Fruit fly (Drosophila melanogaster): ENCODE measurements around the gene CG12795.

CG12795 gene

DNA sequence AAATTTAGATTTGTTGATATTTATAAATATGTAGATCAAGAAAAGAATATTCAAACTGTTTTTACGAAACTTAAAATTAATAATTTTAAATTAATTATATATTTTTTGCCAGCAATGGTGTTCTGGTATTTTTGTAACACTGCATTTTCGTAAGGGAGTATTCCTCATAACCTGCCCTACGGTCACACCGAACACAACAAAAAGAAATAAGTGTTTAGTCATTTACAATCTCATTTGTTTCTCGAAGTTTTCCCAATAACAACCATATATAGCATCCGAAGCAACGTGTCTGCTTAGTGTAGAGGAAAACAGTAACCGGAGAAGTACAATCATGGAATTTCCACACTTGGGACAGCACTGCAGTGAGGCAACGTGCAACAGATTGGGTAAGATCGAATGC is at the start of gene CG12795:
Gene CG12795 (plus strand): TSS at position 181 of the 400 bp plus-strand sequence.
- TF ChIP-seq CTCF (optimal IDR thresholded peaks at IDR 0.05) (no peak), CG8478 (optimal IDR thresholded peaks at IDR 0.05) (no peak)

DNA sequence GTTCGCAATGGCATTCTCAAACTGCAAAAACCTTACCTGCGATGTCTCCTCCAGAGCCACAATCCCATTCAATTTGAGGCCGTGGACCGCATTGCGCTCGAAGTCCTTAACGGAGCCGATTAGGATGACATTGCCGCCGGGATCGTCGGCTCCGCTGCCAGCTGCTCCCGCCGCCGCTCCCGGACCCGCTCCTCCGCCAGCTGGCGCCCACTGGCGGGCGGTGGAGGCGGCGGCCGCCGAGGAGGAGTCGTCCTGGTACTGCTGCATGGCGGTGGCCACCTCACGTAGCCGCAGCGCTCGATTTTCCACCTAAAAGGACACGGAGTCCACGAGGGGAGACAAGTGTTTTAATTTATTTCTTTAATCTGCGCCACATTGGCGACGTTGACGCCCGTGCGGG is 44.5 kb upstream of the CG12795 start:
- no peak for TF ChIP-seq CG8478 (optimal IDR thresholded peaks at IDR 0.05)
- no peak for TF ChIP-seq CTCF (optimal IDR thresholded peaks at IDR 0.05)

DNA sequence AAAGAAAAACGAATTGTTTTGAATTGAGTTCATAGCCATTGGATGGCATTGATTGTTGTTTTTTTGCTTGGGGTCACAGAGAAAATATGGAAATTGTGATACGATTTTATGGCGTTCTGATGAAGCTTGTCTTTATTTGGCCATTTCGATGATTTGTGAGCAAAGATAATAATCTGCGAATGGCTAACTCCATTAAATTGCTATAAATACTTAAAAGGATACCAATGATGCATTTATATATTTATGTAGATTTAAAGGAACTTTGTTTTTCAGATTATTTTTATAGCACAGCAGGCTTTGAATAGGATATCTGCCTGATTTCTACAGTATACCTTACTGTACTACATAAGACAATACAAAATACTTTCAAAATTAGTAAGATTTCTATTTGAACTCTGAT is 42.0 kb upstream of the CG12795 start, which contains the start of gene CG8840:
Gene CG8840 (plus strand): TSS at position 301 of the 400 bp plus-strand sequence.
- TF ChIP-seq CTCF (optimal IDR thresholded peaks at IDR 0.05) (no peak), CG8478 (optimal IDR thresholded peaks at IDR 0.05) (no peak)

DNA sequence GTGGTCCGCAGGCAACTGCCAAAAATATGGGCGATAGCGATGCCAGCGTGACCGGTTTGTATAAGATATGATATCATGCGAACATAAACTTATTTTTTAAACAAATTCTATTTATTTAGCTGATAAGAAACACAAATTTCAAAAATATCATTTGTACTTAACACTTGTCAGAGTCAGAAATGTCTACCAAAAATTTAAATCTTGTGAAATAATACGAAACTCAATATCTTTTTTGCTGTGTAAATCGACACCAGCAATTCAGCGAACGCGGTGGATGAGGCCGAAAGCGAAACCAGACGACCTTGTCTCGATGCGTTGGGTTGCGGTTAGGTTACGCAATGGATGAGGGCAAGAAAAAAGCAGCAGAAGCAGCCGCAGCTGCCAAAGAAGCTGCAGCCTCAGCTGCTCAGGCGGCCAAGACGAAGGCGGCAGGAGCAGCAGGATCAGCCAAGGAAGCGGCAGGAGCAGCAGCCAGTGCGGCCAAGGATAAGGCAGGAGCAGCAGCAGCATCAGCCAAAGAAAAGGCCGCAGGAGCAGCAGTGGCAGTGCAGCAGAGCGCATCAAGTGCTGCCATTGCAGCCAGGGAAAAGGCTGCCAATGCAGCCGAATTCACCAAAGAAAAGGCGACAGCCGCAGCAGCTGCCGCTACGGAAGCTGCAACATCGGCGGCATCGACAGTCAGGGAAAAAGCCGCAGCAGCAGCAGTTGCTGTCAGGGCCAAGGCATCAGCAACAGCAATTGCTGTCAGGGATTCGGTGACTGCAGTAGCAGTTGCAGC is 35.5 kb upstream of the CG12795 start, which contains the start of gene CG31952:
Gene CG31952 (plus strand): TSS at position 167 of the 778 bp plus-strand sequence.
- TF ChIP-seq CTCF (optimal IDR thresholded peaks at IDR 0.05) (no peak), CG8478 (optimal IDR thresholded peaks at IDR 0.05) (no peak)

DNA sequence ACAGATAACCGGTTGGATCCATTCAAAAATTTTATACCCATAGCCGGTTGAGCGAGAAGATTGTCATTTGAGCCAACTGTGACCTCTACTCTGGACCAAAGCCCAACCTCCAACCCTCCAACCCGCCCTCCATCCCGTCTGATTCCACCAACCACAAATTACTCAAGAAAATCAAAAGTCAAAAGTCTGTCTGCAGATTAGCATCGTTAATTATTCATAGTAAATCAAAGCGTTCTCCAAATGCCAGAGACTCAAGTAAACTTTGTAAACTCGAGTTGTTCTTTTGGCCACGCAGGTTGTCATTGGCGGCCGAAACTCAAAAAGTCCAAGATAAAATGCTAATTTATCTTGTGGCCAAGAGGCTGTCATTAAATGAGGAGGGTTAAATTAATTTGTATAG is 34.7 kb upstream of the CG12795 start:
- TF ChIP-seq CTCF (optimal IDR thresholded peaks at IDR 0.05): no peak
- no peak for TF ChIP-seq CG8478 (optimal IDR thresholded peaks at IDR 0.05)

DNA sequence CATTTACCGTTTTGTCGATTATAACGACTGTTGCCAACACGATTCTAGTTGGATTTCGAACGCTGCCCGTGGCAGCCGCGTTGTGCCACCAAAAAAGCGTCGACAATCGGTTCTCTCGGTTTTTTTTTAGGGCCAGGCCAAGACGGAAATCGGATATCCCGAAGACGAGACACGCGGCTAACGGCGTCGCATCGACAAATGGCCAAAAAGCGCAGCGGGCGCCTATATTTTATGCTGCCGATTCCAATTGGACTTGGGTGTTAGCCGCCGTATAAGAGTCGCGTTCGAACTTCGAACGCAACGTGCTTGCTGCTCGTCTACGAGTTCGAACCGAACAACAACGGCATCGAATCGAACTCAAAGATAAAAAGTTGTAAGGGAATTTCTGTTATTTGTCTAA is 29.5 kb upstream of the CG12795 start:
- TF ChIP-seq CTCF (optimal IDR thresholded peaks at IDR 0.05): no peak
- TF ChIP-seq CG8478 (optimal IDR thresholded peaks at IDR 0.05): no peak

DNA sequence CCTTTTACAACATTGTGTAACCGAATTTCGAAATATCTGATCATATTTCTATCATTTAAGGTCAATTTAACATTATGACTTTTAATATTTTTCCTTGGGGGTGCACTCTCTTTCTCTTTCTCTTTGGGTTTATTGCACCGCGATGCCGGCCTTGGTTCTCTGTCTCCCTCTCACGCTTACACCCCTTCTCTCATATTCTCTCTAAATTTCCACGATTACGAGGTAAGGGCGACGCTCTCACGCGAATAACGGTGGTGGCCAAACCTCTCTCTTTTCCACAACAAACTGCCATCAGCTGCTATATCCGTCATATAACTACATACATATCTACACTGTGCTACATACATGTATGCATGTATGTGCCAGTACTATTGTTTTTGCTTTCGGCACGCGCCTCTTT is 26.3 kb upstream of the CG12795 start:
- TF ChIP-seq CG8478 (optimal IDR thresholded peaks at IDR 0.05) (no peak), CTCF (optimal IDR thresholded peaks at IDR 0.05) (no peak)

DNA sequence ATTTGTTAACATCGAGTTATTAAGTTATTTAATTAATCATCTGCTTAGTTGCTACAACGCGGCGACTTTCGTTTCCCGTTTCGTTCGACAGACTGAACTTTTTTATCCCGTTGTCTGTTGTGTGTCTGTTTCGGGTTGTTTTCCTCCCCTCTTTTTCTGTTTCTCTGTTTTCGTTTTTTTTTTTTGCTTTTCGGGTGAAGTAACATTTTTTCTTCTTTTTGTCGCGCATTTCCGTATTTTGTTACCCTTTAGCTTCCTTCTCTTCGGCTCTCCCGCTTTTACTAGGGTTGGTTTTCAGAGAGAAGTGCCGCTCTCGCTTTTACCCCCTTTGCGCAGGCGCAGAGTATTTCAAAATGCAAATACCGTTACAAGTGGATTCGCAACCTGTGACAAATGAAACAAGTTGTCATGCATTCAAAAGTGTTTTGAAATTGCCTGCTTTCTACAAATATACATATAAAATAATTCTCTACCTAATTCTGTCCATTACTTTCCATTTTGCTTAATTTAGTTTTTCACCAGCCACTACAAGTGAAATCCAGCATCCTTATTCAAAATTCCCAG is 25.5 kb upstream of the CG12795 start, which contains the start of gene Pgant2:
Gene Pgant2 (minus strand): TSS at position 51 of the 564 bp plus-strand sequence.
- no peak for TF ChIP-seq CTCF (optimal IDR thresholded peaks at IDR 0.05)
- TF ChIP-seq CG8478 (optimal IDR thresholded peaks at IDR 0.05): no peak

DNA sequence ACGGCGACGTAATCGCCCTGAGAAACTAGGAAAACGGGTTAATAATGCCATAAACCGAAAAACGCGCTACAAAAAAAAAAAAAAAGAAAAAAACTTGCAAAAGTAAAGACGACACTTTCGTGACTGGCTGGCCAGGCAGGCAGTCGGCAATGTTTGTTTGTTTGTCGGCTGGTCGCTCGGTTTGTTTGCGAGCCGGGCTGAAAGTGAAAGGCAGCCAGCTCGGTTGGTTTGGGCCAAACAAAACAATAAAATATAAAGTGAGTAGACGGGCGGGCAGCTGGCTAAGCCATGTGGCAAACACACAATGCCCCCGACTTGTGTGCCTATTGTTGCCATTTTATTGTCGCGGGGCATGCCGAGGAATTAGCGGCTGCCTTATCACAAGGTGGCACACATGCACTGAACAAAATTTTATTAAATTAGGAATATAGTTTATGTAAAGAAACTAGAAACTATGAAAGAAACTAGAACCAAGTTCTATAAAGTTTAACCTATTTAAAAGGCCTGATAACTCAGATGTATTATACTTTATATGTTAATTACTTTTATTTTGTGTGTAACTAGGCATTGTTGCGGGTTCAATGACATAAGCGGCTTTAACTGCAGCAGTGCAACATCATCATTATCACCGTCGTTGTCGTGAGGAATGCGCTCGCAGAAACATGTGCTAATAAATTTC is 23.7 kb upstream of the CG12795 start:
- TF ChIP-seq CG8478 (optimal IDR thresholded peaks at IDR 0.05) (no peak), CTCF (optimal IDR thresholded peaks at IDR 0.05) (no peak)

DNA sequence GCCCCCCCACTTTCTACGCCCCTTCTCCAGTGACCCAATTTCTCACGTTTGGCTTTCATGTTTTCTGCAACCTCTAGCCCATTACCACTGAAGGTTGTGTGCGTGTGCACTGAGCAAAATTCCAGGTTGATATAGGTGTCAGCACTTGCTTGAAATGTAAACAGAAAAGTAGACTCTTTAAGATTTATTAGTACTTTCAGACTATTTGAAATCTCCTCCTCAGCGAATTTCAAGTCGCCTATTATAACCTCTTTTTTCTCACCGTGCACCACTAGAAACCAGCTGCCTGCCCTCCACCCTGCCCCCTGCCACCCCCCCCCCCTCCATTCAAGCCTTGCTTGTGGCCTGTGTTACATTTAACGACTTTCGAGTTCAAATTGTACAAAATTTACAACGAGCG is 17.2 kb upstream of the CG12795 start:
- TF ChIP-seq CTCF (optimal IDR thresholded peaks at IDR 0.05) (no peak), CG8478 (optimal IDR thresholded peaks at IDR 0.05) (no peak)

DNA sequence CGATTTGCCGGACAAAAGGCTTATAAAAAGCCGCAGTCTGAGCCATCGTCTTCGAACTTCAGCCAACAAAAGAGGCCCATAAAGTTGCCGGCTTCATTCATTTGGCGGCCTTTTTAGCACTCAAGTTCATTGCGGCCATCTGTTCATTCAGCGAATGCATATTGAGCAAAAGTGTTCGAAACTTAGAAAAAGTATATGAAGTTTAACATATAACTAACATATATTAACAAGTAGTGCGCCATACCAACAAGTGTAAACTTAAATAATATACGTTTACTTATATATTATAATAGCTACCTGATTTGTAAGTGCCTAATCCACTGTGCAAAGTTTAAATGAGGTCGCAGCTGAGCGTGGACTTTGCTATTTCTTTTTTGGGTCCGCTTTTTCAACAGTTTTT is 15.9 kb upstream of the CG12795 start:
- TF ChIP-seq CG8478 (optimal IDR thresholded peaks at IDR 0.05) (no peak), CTCF (optimal IDR thresholded peaks at IDR 0.05) (no peak)

DNA sequence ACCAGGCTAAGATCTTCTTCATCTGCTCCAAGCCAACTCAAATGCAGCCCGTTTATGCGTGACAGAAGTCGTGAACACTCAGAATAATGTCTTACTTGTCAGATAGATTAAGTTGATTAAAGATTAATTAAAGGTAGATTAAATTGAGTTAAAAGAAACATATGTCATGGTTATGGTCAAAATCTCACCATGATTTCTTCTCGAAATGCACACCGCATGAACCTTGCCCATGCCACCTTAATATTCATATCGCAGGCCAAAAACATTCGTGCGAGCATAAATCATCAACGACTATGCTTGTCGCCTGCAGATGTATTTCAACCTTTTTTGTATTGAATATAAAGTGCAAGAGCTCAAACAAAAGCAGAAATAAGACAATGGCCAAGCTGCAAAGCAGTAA is 15.2 kb upstream of the CG12795 start:
- TF ChIP-seq CG8478 (optimal IDR thresholded peaks at IDR 0.05): no peak
- no peak for TF ChIP-seq CTCF (optimal IDR thresholded peaks at IDR 0.05)

DNA sequence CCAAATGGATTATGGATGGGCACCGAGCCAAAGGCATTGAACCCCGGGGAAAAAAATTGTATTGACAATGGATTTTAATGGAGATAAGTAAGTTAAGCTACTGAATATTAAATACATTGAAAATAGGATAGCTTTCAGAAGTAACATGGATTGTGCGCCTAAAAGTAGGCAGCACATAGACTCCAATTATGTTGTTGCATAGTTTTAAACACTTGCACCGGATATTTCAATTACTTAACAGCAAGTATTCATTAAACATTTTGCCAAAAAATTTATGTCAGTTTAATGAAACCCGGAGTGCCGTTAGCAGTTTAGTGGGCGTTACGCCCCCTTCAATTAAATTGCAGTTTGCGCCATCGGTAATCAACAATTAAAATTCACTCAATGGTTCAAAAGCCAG is 14.2 kb upstream of the CG12795 start:
- TF ChIP-seq CTCF (optimal IDR thresholded peaks at IDR 0.05) (no peak), CG8478 (optimal IDR thresholded peaks at IDR 0.05) (no peak)

DNA sequence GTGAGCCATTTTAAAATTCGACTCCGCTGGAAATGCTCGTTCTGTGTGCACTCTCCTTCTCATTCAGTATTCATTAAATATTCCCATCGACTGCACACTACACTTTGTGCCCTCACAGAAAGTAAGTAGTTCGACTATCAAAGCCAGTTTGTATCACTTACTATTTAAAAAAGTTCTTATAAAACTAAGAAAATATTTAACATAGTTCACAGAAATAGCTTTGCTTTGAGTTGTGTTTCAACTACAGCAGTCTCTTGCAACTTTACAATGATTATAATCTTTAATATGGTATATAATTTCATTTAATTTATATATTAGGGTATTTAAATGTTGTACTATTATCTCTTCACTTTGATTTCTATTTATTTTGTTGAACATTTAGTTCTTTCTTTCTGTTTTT is 12.8 kb upstream of the CG12795 start:
- TF ChIP-seq CTCF (optimal IDR thresholded peaks at IDR 0.05) (no peak), CG8478 (optimal IDR thresholded peaks at IDR 0.05) (no peak)

DNA sequence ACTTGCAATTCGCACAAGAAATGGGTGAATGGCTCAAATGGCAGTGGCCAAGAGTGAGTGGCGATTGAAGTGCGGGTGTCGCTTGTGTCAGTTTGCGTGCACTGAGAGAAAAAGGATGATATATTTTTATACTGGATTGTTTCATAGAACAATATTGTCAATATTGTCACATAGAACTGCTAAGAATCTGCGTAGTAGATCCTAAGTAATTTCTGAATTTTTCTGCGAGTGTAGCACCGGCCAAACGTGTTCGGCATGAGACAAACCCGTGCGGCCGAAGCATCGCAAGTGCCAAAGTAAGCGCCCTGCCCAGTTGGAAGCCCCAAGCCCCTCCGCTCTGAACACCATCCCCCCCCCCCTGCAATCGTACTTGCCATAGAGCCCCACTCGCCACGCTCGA is 11.9 kb upstream of the CG12795 start:
- no peak for TF ChIP-seq CG8478 (optimal IDR thresholded peaks at IDR 0.05)
- no peak for TF ChIP-seq CTCF (optimal IDR thresholded peaks at IDR 0.05)

DNA sequence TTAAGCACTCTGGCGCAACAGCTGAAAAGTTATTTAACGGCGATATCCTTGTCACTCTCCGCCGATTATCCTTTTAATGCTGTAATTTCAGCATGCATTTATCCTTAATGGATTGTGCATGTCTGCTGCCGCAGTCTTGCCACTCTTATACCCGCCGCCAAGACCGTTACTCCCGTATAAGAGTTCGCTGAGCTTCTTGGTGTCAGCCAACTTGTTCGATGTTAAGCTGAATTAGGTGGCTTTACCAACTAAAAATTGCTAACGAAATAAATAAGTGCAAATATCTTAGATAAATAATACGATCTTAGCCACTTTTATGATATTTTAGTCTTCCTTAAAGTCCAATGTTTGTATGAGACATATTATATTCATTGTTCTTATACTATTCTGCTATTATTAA is 11.1 kb upstream of the CG12795 start:
- TF ChIP-seq CTCF (optimal IDR thresholded peaks at IDR 0.05) (no peak), CG8478 (optimal IDR thresholded peaks at IDR 0.05) (no peak)
